Worm (Caenorhabditis elegans) whole organism, mixed stage, embryonic: ENCODE measurements around the gene mnm-2.

ENCODE experiments used
- ceh-39 ChIP-seq: fragments of 150-350 bp; optimal IDR thresholded peaks from 2 replicates; lab custom pipeline; 2014; ENCODE audit warnings: missing biosample characterization, missing genetic modification characterization
- nhr-12 ChIP-seq: fragments of 150-350 bp; optimal IDR thresholded peaks from 2 replicates; lab custom pipeline; 2014; ENCODE audit warnings: missing biosample characterization, missing genetic modification characterization

- TF ChIP-seq ceh-39 (tag; lab: Kevin White, UChicago) (no peak), nhr-12 (tag; lab: Kevin White, UChicago) (no peak)
These were observed 32.5 kb upstream of the mnm-2 start for ce11 chrX:7457154-7457674.
